Fruit fly (Drosophila melanogaster) whole organism, pupa: ENCODE results near the gene kug.

Source experiments
- CG10348 ChIP-seq: fragments of 200-800 bp; sonication (Bioruptor generic); IDR thresholded peaks from 2 replicates; pipeline ENCODE4 v1.3.6; 2022; ENCODE audit warnings: missing biosample characterization, missing genetic modification characterization
- CG12605 ChIP-seq: fragments of 200-800 bp; sonication (Bioruptor generic); IDR thresholded peaks from 2 replicates; pipeline ENCODE4 v1.3.6; 2022; ENCODE audit warnings: missing biosample characterization, missing genetic modification characterization
- CG13204 ChIP-seq: fragments of 200-800 bp; sonication (Bioruptor generic); optimal IDR thresholded peaks from 2 replicates; lab custom pipeline; 2018; ENCODE audit warnings: missing biosample characterization, mild to moderate bottlenecking, missing genetic modification characterization, moderate library complexity
- CG14655 ChIP-seq: fragments of 200-800 bp; sonication (Bioruptor generic); optimal IDR thresholded peaks from 3 replicates; lab custom pipeline; 2017; ENCODE audit warnings: mild to moderate bottlenecking, missing biosample characterization, missing genetic modification reagents, missing genetic modification characterization
- CG15710 ChIP-seq: fragments of 200-800 bp; sonication (Bioruptor generic); optimal IDR thresholded peaks from 2 replicates; lab custom pipeline; 2018; ENCODE audit warnings: missing biosample characterization, mild to moderate bottlenecking, missing genetic modification characterization, moderate library complexity
- CG17806 ChIP-seq: fragments of 200-800 bp; sonication (Bioruptor generic); optimal IDR thresholded peaks from 2 replicates; lab custom pipeline; 2018; ENCODE audit warnings: missing biosample characterization, mild to moderate bottlenecking, missing genetic modification characterization, moderate library complexity
- CG32121 ChIP-seq: fragments of 200-800 bp; sonication (Bioruptor generic); IDR thresholded peaks from 2 replicates; pipeline ENCODE4 v1.3.6; 2022; ENCODE audit warnings: missing biosample characterization, missing genetic modification characterization
- CG34367 ChIP-seq: fragments of 200-800 bp; sonication (Bioruptor generic); optimal IDR thresholded peaks from 2 replicates; lab custom pipeline; 2018; ENCODE audit warnings: missing biosample characterization, mild to moderate bottlenecking, missing genetic modification characterization
- CG4496 ChIP-seq: fragments of 200-800 bp; sonication (Bioruptor generic); IDR thresholded peaks from 3 replicates; pipeline ENCODE4 v1.3.6; 2022; ENCODE audit warnings: missing biosample characterization, missing genetic modification characterization
- CG8159 ChIP-seq: fragments of 200-800 bp; sonication (Bioruptor generic); optimal IDR thresholded peaks from 3 replicates; lab custom pipeline; 2018; ENCODE audit warnings: missing biosample characterization, mild to moderate bottlenecking, missing genetic modification characterization, moderate library complexity
- CG8301 ChIP-seq: fragments of 200-800 bp; sonication (Bioruptor generic); optimal IDR thresholded peaks from 2 replicates; lab custom pipeline; 2018; ENCODE audit warnings: missing biosample characterization, mild to moderate bottlenecking, missing genetic modification characterization
- CG9948 ChIP-seq: fragments of 200-800 bp; sonication (Bioruptor generic); optimal IDR thresholded peaks from 2 replicates; lab custom pipeline; 2018; ENCODE audit warnings: missing biosample characterization, mild to moderate bottlenecking, missing genetic modification characterization, moderate library complexity
- D1 ChIP-seq: fragments of 200-800 bp; sonication (Bioruptor generic); optimal IDR thresholded peaks from 2 replicates; lab custom pipeline; 2018; ENCODE audit warnings: missing biosample characterization, mild to moderate bottlenecking, missing genetic modification characterization, moderate library complexity
- EcR ChIP-seq: fragments of 200-800 bp; sonication (Bioruptor generic); optimal IDR thresholded peaks from 3 replicates; lab custom pipeline; 2019; ENCODE audit warnings: missing biosample characterization, missing genetic modification characterization, mild to moderate bottlenecking, moderate library complexity, missing genetic modification reagents
- Ets98B ChIP-seq: fragments of 200-800 bp; sonication (Bioruptor generic); IDR thresholded peaks from 2 replicates; pipeline ENCODE4 v1.3.6; 2022; ENCODE audit warnings: missing biosample characterization, missing genetic modification characterization
- Pif1A ChIP-seq: fragments of 200-800 bp; sonication (Bioruptor generic); optimal IDR thresholded peaks from 3 replicates; lab custom pipeline; 2016; ENCODE audit warnings: missing biosample characterization, missing genetic modification characterization
- Pif1B ChIP-seq: fragments of 200-800 bp; sonication (Bioruptor generic); optimal IDR thresholded peaks from 3 replicates; lab custom pipeline; 2016; ENCODE audit warnings: missing biosample characterization, missing genetic modification characterization
- Snoo ChIP-seq: fragments of 200-800 bp; sonication (Bioruptor generic); optimal IDR thresholded peaks from 3 replicates; lab custom pipeline; 2017; ENCODE audit warnings: missing biosample characterization, mild to moderate bottlenecking, missing genetic modification characterization, inconsistent platforms
- fd96Ca ChIP-seq: fragments of 200-800 bp; sonication (Bioruptor generic); IDR thresholded peaks from 3 replicates; pipeline ENCODE4 v1.3.6; 2022; ENCODE audit warnings: missing biosample characterization, missing genetic modification characterization
- gl ChIP-seq: fragments of 200-800 bp; sonication (Bioruptor generic); optimal IDR thresholded peaks from 2 replicates; lab custom pipeline; 2018; ENCODE audit warnings: missing biosample characterization, mild to moderate bottlenecking, missing genetic modification characterization
- rn ChIP-seq: fragments of 200-800 bp; sonication (Bioruptor generic); IDR thresholded peaks from 2 replicates; pipeline ENCODE4 v1.3.6; 2022; ENCODE audit warnings: missing biosample characterization, missing genetic modification characterization

kug gene

DNA sequence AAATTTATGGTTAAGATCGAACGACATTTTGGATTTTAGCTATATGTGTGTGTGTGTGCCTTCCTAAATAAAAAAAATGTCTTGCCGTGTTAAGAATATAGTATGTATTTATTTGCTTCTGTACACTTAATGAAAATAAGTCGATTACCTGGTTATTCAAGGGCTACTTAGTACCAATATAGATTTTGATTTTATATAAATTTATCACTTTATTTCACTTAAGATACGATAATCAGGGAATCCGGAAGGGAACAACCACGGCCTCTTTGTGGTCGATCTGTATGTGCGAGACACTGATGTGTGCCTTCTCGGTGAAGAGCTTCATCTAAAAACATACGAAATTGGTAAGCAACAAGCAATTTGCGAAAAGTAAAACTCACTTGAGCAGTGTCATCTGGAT is 22.6 kb downstream of the kug start, which contains the start of gene CG14183:
CG14183 (minus strand) TSS at position 101 of the 400 bp plus-strand sequence.
- TF ChIP-seq CG14655 (GFP tag; lab: Kevin White, UChicago) (no peak), Pif1A (GFP tag; lab: Kevin White, UChicago) (no peak), CG13204 (GFP tag; lab: Kevin White, UChicago) (no peak), CG34367 (tag; lab: Kevin White, UChicago) (no peak), fd96Ca (GFP tag; lab: Robert Waterston, UW) (no peak), Snoo (tag; lab: Kevin White, UChicago) (no peak), CG17806 (tag; lab: Kevin White, UChicago) (no peak), D1 (tag; lab: Kevin White, UChicago) (no peak), CG8159 (tag; lab: Kevin White, UChicago) (no peak), Pif1B (GFP tag; lab: Kevin White, UChicago) (no peak), EcR (GFP tag; lab: Kevin White, UChicago) (no peak), CG9948 (tag; lab: Kevin White, UChicago) (no peak), CG15710 (tag; lab: Kevin White, UChicago) (no peak), gl (no peak), rn (GFP tag; lab: Robert Waterston, UW) (no peak), CG4496 (GFP tag; lab: Robert Waterston, UW) (no peak), CG32121 (no peak), CG12605 (no peak)

DNA sequence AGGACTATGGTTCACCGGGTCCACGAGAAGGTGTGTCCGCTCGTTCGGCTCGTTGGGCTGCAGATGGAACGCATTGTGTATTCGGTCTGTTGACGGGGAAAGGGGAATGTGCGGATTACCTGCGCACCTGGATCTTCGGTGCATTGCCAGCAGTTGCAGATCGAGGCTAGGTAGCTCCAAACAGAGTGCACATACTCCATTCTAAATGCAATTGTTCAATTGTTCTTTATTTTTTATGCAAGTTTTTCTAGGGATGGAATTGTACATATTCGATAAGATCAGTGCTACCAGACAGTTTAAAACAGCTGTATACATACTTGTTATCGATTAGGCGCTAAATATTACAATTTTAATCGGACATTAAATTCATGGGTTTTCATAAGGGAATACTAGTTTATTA is 23.7 kb downstream of the kug start, which contains the start of gene Lamtor1:
Lamtor1 (minus strand) TSS at position 268 of the 400 bp plus-strand sequence.
- TF ChIP-seq CG8301 (tag; lab: Kevin White, UChicago) (no peak), CG14655 (GFP tag; lab: Kevin White, UChicago) (no peak), CG9948 (tag; lab: Kevin White, UChicago) (no peak), CG4496 (GFP tag; lab: Robert Waterston, UW) (no peak), CG34367 (tag; lab: Kevin White, UChicago) (no peak), fd96Ca (GFP tag; lab: Robert Waterston, UW) (no peak), Pif1A (GFP tag; lab: Kevin White, UChicago) (no peak), Pif1B (GFP tag; lab: Kevin White, UChicago) (no peak), rn (GFP tag; lab: Robert Waterston, UW) (no peak)

DNA sequence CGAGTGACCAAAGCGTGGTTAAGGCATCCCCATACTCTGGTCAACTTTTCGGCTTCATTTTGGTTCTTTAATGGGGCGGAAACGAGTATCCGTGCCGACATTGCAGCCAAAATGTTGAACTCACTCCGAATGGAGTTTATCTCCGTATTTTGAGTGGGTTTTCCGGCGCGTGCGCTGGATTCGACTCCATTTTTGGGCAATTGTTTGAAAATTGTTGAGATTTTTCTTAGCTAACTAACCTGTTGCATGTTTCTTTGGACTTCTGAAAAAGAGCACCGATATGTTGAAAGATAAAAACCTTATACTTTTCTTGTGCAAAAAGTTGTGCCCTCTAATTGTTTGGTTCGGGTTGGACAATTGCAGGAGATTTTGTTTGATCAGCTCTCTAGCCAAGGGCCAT is 31.5 kb downstream of the kug start:
- TF ChIP-seq CG34367 (tag; lab: Kevin White, UChicago): no peak
- TF ChIP-seq CG4496 (GFP tag; lab: Robert Waterston, UW): no peak
- TF ChIP-seq CG10348: no peak
- TF ChIP-seq CG8159 (tag; lab: Kevin White, UChicago): no peak
- no peak for TF ChIP-seq fd96Ca (GFP tag; lab: Robert Waterston, UW)
- no peak for TF ChIP-seq gl
- TF ChIP-seq Ets98B (GFP tag; lab: Robert Waterston, UW): no peak

DNA sequence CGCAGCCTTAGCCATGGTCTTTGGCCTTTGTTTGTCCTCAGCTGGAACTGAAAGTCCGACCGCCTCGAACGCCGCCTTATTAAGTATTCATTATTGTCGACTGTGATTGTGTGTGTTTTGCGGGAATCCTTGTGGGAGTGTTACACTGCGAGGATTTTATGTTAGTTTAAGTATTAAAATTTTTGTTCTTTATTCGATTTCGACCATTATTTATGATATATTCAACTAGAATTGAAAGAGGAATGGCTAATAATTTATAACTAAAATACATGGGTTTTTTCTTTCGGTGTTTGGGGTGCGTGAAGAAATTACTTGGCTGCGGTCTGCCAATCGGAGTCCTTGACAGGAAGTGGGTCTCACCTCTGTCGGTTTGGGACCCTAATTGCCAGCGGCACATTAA is 57.4 kb downstream of the kug start:
- TF ChIP-seq CG4496 (GFP tag; lab: Robert Waterston, UW) (no peak), rn (GFP tag; lab: Robert Waterston, UW) (no peak), CG10348 (no peak), CG13204 (GFP tag; lab: Kevin White, UChicago) (no peak), Pif1B (GFP tag; lab: Kevin White, UChicago) (no peak), CG9948 (tag; lab: Kevin White, UChicago) (no peak), CG34367 (tag; lab: Kevin White, UChicago) (no peak), CG14655 (GFP tag; lab: Kevin White, UChicago) (no peak), Snoo (tag; lab: Kevin White, UChicago) (no peak), CG17806 (tag; lab: Kevin White, UChicago) (no peak), CG32121 (no peak), fd96Ca (GFP tag; lab: Robert Waterston, UW) (no peak), Ets98B (GFP tag; lab: Robert Waterston, UW) (no peak), CG15710 (tag; lab: Kevin White, UChicago) (no peak), EcR (GFP tag; lab: Kevin White, UChicago) (no peak), CG8159 (tag; lab: Kevin White, UChicago) (no peak), gl (no peak), CG12605 (no peak)
